Worm (Caenorhabditis elegans): ENCODE measurements around the gene grl-22.

Gene grl-22

ce11 chrIII:5372884-5373283, 40.9 kb downstream of the grl-22 start:
- TF ChIP-seq alr-1 (tag; optimal IDR thresholded peaks at IDR 0.05; ENCODE audit: borderline replicate concordance) (no peak), efl-3 (GFP tag; optimal IDR thresholded peaks at IDR 0.05) (no peak), ceh-8 (GFP tag; optimal IDR thresholded peaks at IDR 0.05) (no peak), skn-1 (tag; optimal IDR thresholded peaks at IDR 0.05) (no peak), lin-14 (GFP tag; optimal IDR thresholded peaks at IDR 0.05) (peak; percentile 50), lsy-2 (tag; optimal IDR thresholded peaks at IDR 0.05) (peak in 1 of 2 experiments; percentile 27), swsn-7 (tag; optimal IDR thresholded peaks at IDR 0.05) (no peak), elt-3 (tag; optimal IDR thresholded peaks at IDR 0.05) (peak in 1 of 6 experiments; percentile 1), efl-1 (optimal IDR thresholded peaks at IDR 0.05) (no peak), efl-1 (GFP tag; optimal IDR thresholded peaks at IDR 0.05 in 1 of 2) (peak in 1 of 2 experiments; percentile 42), ces-1 (GFP tag; optimal IDR thresholded peaks at IDR 0.05) (no peak), nhr-71 (tag; optimal IDR thresholded peaks at IDR 0.05) (peak; percentile 24), nhr-20 (tag; optimal IDR thresholded peaks at IDR 0.05) (peak; percentile 27), ceh-90 (tag; optimal IDR thresholded peaks at IDR 0.05) (no peak), blmp-1 (tag; optimal IDR thresholded peaks at IDR 0.05) (peak; percentile 37), dpl-1 (GFP tag; optimal IDR thresholded peaks at IDR 0.05) (peak in 1 of 3 experiments; percentile 5), mdl-1 (tag; optimal IDR thresholded peaks at IDR 0.05) (peak in 1 of 2 experiments; percentile 25), nhr-19 (GFP tag; conservative IDR thresholded peaks at IDR 0.05) (0 out of 2 replicates have a peak, but pooled peaks have one; percentile 11), snu-23 (GFP tag; optimal IDR thresholded peaks at IDR 0.05) (no peak), lin-35 (GFP tag; optimal IDR thresholded peaks at IDR 0.05) (peak in 1 of 2 experiments; percentile 50)

ce11 chrIII:5371226-5371926, 42.4 kb downstream of the grl-22 start, which contains the start of gene szy-2:
Gene szy-2 (minus strand): TSS chrIII:5371276.
- TF ChIP-seq unc-98 (GFP tag; IDR thresholded peaks at IDR 0.05) (no peak), Y116A8C.19 (tag; optimal IDR thresholded peaks at IDR 0.05; ENCODE audit: borderline replicate concordance) (no peak), unc-62 (GFP tag; optimal IDR thresholded peaks at IDR 0.05) (no peak), egl-13 (tag; optimal IDR thresholded peaks at IDR 0.05) (no peak), ets-5 (GFP tag; IDR thresholded peaks at IDR 0.05) (no peak), lin-15B (tag; optimal IDR thresholded peaks at IDR 0.05) (no peak), swsn-7 (tag; optimal IDR thresholded peaks at IDR 0.05) (no peak), ceh-82 (tag; optimal IDR thresholded peaks at IDR 0.05) (no peak), mep-1 (tag; optimal IDR thresholded peaks at IDR 0.05) (no peak)

ce11 chrIII:5367995-5368899, 45.6 kb downstream of the grl-22 start, which contains the start of gene dhs-9:
Gene dhs-9 (minus strand): TSS chrIII:5368045.
- TF ChIP-seq fkh-8 (tag; optimal IDR thresholded peaks at IDR 0.05) (no peak), nhr-71 (tag; optimal IDR thresholded peaks at IDR 0.05) (peak; percentile 12), zag-1 (tag; optimal IDR thresholded peaks at IDR 0.05) (no peak), ztf-4 (tag; optimal IDR thresholded peaks at IDR 0.05) (no peak), snu-23 (GFP tag; optimal IDR thresholded peaks at IDR 0.05) (peak; percentile 53), pax-3 (tag; optimal IDR thresholded peaks at IDR 0.05) (no peak), lin-15B (tag; optimal IDR thresholded peaks at IDR 0.05) (no peak), sup-37 (GFP tag; optimal IDR thresholded peaks at IDR 0.05) (no peak), nhr-28 (tag; optimal IDR thresholded peaks at IDR 0.05) (no peak), snpc-4 (tag; optimal IDR thresholded peaks at IDR 0.05) (no peak), nhr-85 (tag) (peak; percentile 82), lin-39 (tag; optimal IDR thresholded peaks at IDR 0.05) (no peak), sptf-1 (tag; optimal IDR thresholded peaks at IDR 0.05) (no peak), ceh-63 (GFP tag; optimal IDR thresholded peaks at IDR 0.05) (no peak), hlh-17 (GFP tag; optimal IDR thresholded peaks at IDR 0.05; ENCODE audit: borderline replicate concordance) (no peak), efl-1 (optimal IDR thresholded peaks at IDR 0.05) (no peak), efl-1 (GFP tag; optimal IDR thresholded peaks at IDR 0.05 in 1 of 2) (peak in 1 of 2 experiments; percentile 56), jun-1 (tag; optimal IDR thresholded peaks at IDR 0.05) (no peak), C16A3.4 (tag; optimal IDR thresholded peaks at IDR 0.05) (peak; percentile 22), tlp-1 (tag; optimal IDR thresholded peaks at IDR 0.05) (no peak), alr-1 (tag; optimal IDR thresholded peaks at IDR 0.05; ENCODE audit: borderline replicate concordance) (no peak), rnt-1 (tag; optimal IDR thresholded peaks at IDR 0.05) (no peak), ces-1 (GFP tag; optimal IDR thresholded peaks at IDR 0.05) (no peak), swsn-7 (tag; optimal IDR thresholded peaks at IDR 0.05) (no peak), egl-27 (tag; optimal IDR thresholded peaks at IDR 0.05) (no peak), unc-62 (GFP tag; optimal IDR thresholded peaks at IDR 0.05) (no peak)

Data from whole organism, L1 larva.